Fruit fly (Drosophila melanogaster) whole organism, pupa: ENCODE data around the gene CG45064.

Source experiments
- CG10348 ChIP-seq: fragments of 200-800 bp; sonication (Bioruptor generic); IDR thresholded peaks from 2 replicates; pipeline ENCODE4 v1.3.6; 2022; ENCODE audit warnings: missing biosample characterization, missing genetic modification characterization
- CG12605 ChIP-seq: fragments of 200-800 bp; sonication (Bioruptor generic); IDR thresholded peaks from 2 replicates; pipeline ENCODE4 v1.3.6; 2022; ENCODE audit warnings: missing biosample characterization, missing genetic modification characterization
- CG14655 ChIP-seq: fragments of 200-800 bp; sonication (Bioruptor generic); optimal IDR thresholded peaks from 3 replicates; lab custom pipeline; 2017; ENCODE audit warnings: mild to moderate bottlenecking, missing biosample characterization, missing genetic modification reagents, missing genetic modification characterization
- CG15710 ChIP-seq: fragments of 200-800 bp; sonication (Bioruptor generic); optimal IDR thresholded peaks from 2 replicates; lab custom pipeline; 2018; ENCODE audit warnings: missing biosample characterization, mild to moderate bottlenecking, missing genetic modification characterization, moderate library complexity
- CG17806 ChIP-seq: fragments of 200-800 bp; sonication (Bioruptor generic); optimal IDR thresholded peaks from 2 replicates; lab custom pipeline; 2018; ENCODE audit warnings: missing biosample characterization, mild to moderate bottlenecking, missing genetic modification characterization, moderate library complexity
- CG32121 ChIP-seq: fragments of 200-800 bp; sonication (Bioruptor generic); IDR thresholded peaks from 2 replicates; pipeline ENCODE4 v1.3.6; 2022; ENCODE audit warnings: missing biosample characterization, missing genetic modification characterization
- CG34367 ChIP-seq: fragments of 200-800 bp; sonication (Bioruptor generic); optimal IDR thresholded peaks from 2 replicates; lab custom pipeline; 2018; ENCODE audit warnings: missing biosample characterization, mild to moderate bottlenecking, missing genetic modification characterization
- CG4496 ChIP-seq: fragments of 200-800 bp; sonication (Bioruptor generic); IDR thresholded peaks from 3 replicates; pipeline ENCODE4 v1.3.6; 2022; ENCODE audit warnings: missing biosample characterization, missing genetic modification characterization
- CG8159 ChIP-seq: fragments of 200-800 bp; sonication (Bioruptor generic); optimal IDR thresholded peaks from 3 replicates; lab custom pipeline; 2018; ENCODE audit warnings: missing biosample characterization, mild to moderate bottlenecking, missing genetic modification characterization, moderate library complexity
- CG8301 ChIP-seq: fragments of 200-800 bp; sonication (Bioruptor generic); optimal IDR thresholded peaks from 2 replicates; lab custom pipeline; 2018; ENCODE audit warnings: missing biosample characterization, mild to moderate bottlenecking, missing genetic modification characterization
- CG9948 ChIP-seq: fragments of 200-800 bp; sonication (Bioruptor generic); optimal IDR thresholded peaks from 2 replicates; lab custom pipeline; 2018; ENCODE audit warnings: missing biosample characterization, mild to moderate bottlenecking, missing genetic modification characterization, moderate library complexity
- EcR ChIP-seq: fragments of 200-800 bp; sonication (Bioruptor generic); optimal IDR thresholded peaks from 3 replicates; lab custom pipeline; 2019; ENCODE audit warnings: missing biosample characterization, missing genetic modification characterization, mild to moderate bottlenecking, moderate library complexity, missing genetic modification reagents
- Ets98B ChIP-seq: fragments of 200-800 bp; sonication (Bioruptor generic); IDR thresholded peaks from 2 replicates; pipeline ENCODE4 v1.3.6; 2022; ENCODE audit warnings: missing biosample characterization, missing genetic modification characterization
- Pif1A ChIP-seq: fragments of 200-800 bp; sonication (Bioruptor generic); optimal IDR thresholded peaks from 3 replicates; lab custom pipeline; 2016; ENCODE audit warnings: missing biosample characterization, missing genetic modification characterization
- Pif1B ChIP-seq: fragments of 200-800 bp; sonication (Bioruptor generic); optimal IDR thresholded peaks from 3 replicates; lab custom pipeline; 2016; ENCODE audit warnings: missing biosample characterization, missing genetic modification characterization
- Snoo ChIP-seq: fragments of 200-800 bp; sonication (Bioruptor generic); optimal IDR thresholded peaks from 3 replicates; lab custom pipeline; 2017; ENCODE audit warnings: missing biosample characterization, mild to moderate bottlenecking, missing genetic modification characterization, inconsistent platforms
- gl ChIP-seq: fragments of 200-800 bp; sonication (Bioruptor generic); optimal IDR thresholded peaks from 2 replicates; lab custom pipeline; 2018; ENCODE audit warnings: missing biosample characterization, mild to moderate bottlenecking, missing genetic modification characterization
- rn ChIP-seq: fragments of 200-800 bp; sonication (Bioruptor generic); IDR thresholded peaks from 2 replicates; pipeline ENCODE4 v1.3.6; 2022; ENCODE audit warnings: missing biosample characterization, missing genetic modification characterization

CG45064 gene

dm6 chrX:14831713-14832561, 50.4 kb downstream of the CG45064 start, which contains the start of gene CG14408:
Gene CG14408, minus strand, starts transcription at chrX:14832033.
- no peak for TF ChIP-seq Pif1A (GFP tag; lab: Kevin White, UChicago)
- TF ChIP-seq, all 21 proteins: peak for 0

- TF ChIP-seq CG17806 (tag; lab: Kevin White, UChicago) (no peak), rn (no peak), CG10348 (GFP tag; lab: Robert Waterston, UW) (no peak), EcR (GFP tag; lab: Kevin White, UChicago) (no peak), CG34367 (tag; lab: Kevin White, UChicago) (no peak), Pif1B (GFP tag; lab: Kevin White, UChicago) (no peak), gl (no peak), CG15710 (tag; lab: Kevin White, UChicago) (no peak), CG14655 (GFP tag; lab: Kevin White, UChicago) (no peak)
These were observed 54.7 kb downstream of the CG45064 start for dm6 chrX:14827643-14828042.

- 0 out of 2 replicates have a peak, but pooled peaks have one; percentile 14 for TF ChIP-seq CG32121 (GFP tag; lab: Robert Waterston, UW)
- TF ChIP-seq Ets98B = peak; percentile 63
- no peak for TF ChIP-seq CG8301 (tag; lab: Kevin White, UChicago)
- no peak for TF ChIP-seq Snoo (tag; lab: Kevin White, UChicago)
- peak; percentile 57; the same call in 2 of the 3 replicates for TF ChIP-seq CG4496
- TF ChIP-seq Pif1B (GFP tag; lab: Kevin White, UChicago) = peak; percentile 8
- peak; percentile 31; the same call in 1 of the 2 replicates for TF ChIP-seq CG12605 (GFP tag; lab: Robert Waterston, UW)
These were observed 56.3 kb downstream of the CG45064 start, which contains the start of gene rut for dm6 chrX:14825922-14826617. Gene rut, minus strand, starts transcription at chrX:14826073.

dm6 chrX:14825470-14825787, 57.0 kb downstream of the CG45064 start:
- no peak for TF ChIP-seq CG8159 (tag; lab: Kevin White, UChicago)
- no peak for TF ChIP-seq CG9948
- TF ChIP-seq CG17806 (tag; lab: Kevin White, UChicago) = no peak
- TF ChIP-seq CG10348 (GFP tag; lab: Robert Waterston, UW) = no peak
- TF ChIP-seq CG34367 (tag; lab: Kevin White, UChicago) = no peak
